Worm (Caenorhabditis elegans) whole organism, L3 larva: Measurements from ENCODE around the gene Y102A5C.27.

Experiments used
- R02D3.7 ChIP-seq: fragments of 150-350 bp; optimal IDR thresholded peaks from 2 replicates; lab custom pipeline; 2014; ENCODE audit warnings: missing biosample characterization, missing genetic modification characterization
- ama-1 ChIP-seq: fragments of 150-350 bp; optimal IDR thresholded peaks from 2 replicates; lab custom pipeline; 2018
- lsy-12 ChIP-seq: sonication (generic microtip); optimal IDR thresholded peaks from 2 replicates; lab custom pipeline; 2016; ENCODE audit warnings: mild to moderate bottlenecking, missing genetic modification characterization, missing compliant biosample characterization
- nfya-1 ChIP-seq: sonication (generic microtip); optimal IDR thresholded peaks from 2 replicates; lab custom pipeline; 2017; ENCODE audit warnings: missing genetic modification characterization, mild to moderate bottlenecking, missing compliant biosample characterization, antibody characterized with exemption, moderate library complexity; ENCODE audit not compliant: insufficient read depth
- nhr-11 ChIP-seq: fragments of 150-350 bp; optimal IDR thresholded peaks from 2 replicates; lab custom pipeline; 2014; ENCODE audit warnings: missing biosample characterization, missing genetic modification characterization
- nhr-12 ChIP-seq: fragments of 150-350 bp; optimal IDR thresholded peaks from 2 replicates; lab custom pipeline; 2014; ENCODE audit warnings: missing biosample characterization, missing genetic modification characterization
- nhr-237 ChIP-seq: fragments of 150-350 bp; optimal IDR thresholded peaks from 2 replicates; lab custom pipeline; 2014; ENCODE audit warnings: missing biosample characterization, missing genetic modification characterization
- pqm-1 ChIP-seq: fragments of 150-350 bp; optimal IDR thresholded peaks from 2 replicates; lab custom pipeline; 2017; ENCODE audit warnings: missing biosample characterization, missing genetic modification characterization, inconsistent platforms
- snpc-4 ChIP-seq: fragments of 150-350 bp; optimal IDR thresholded peaks from 2 replicates; lab custom pipeline; 2014; ENCODE audit warnings: missing biosample characterization, missing genetic modification characterization

DNA sequence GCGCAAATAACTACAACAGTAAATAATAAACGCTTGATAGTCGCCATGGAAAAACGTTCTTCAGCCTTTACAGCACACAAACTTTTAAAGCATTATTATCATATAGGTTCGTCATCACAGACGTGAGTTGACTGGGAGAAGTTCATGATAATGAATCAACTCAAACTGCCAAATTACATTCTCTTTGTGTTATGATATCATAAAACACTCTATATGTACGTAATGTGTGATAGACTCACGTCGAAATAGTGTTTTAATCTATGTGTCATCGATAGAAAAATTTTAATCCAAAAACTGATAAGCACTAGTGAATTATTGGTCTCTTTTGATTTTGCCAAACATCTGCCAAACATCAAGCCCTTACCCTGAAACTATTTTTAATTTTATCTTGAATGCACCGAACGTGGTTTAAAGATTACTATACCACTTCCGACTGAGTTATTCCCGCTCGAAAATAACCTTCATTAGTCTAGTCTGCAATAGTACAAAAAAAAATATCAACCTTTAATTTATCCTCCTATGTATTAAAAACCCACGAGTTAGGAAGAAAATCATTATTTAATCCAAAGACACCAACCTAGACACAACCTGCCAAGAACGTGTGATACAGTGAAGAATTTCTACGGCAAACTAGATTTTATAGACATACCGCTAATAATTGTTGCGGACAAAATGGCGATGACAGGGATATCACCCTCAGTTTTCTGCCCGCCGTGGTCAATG is 21.0 kb upstream of the Y102A5C.27 start, which contains the start of the genes clc-12 and clec-240:
- TF ChIP-seq lsy-12 (no peak), R02D3.7 (tag; lab: Kevin White, UChicago) (no peak), snpc-4 (tag; lab: Kevin White, UChicago) (no peak), ama-1 (lab: Kevin White, UChicago) (no peak), nhr-12 (tag; lab: Kevin White, UChicago) (no peak), nhr-11 (tag; lab: Kevin White, UChicago) (no peak), nhr-237 (no peak), pqm-1 (tag; lab: Kevin White, UChicago) (peak; percentile 77), nfya-1 (tag; lab: Kevin White, UChicago) (no peak)
